Worm (Caenorhabditis elegans) whole organism, L4 larva: ENCODE measurements around the gene nep-20.

ENCODE experiments used
- F26F4.8 ChIP-seq: fragments of 200-800 bp; sonication (Bioruptor generic); conservative IDR thresholded peaks from 2 replicates; pipeline ENCODE4 v1.3.6; 2022; ENCODE audit warnings: missing genetic modification characterization, missing compliant biosample characterization
- T26A8.4 ChIP-seq: fragments of 200-800 bp; sonication (Bioruptor generic); IDR thresholded peaks from 2 replicates; pipeline ENCODE4 v1.3.6; 2022; ENCODE audit warnings: missing genetic modification characterization, missing compliant biosample characterization
- Y48G9A.11 ChIP-seq: fragments of 200-800 bp; sonication (Bioruptor generic); IDR thresholded peaks from 2 replicates; pipeline ENCODE4 v1.3.6; 2022; ENCODE audit warnings: missing genetic modification reagents, missing genetic modification characterization, missing compliant biosample characterization
- ZK337.2 ChIP-seq: fragments of 200-800 bp; sonication (Bioruptor generic); IDR thresholded peaks from 2 replicates; pipeline ENCODE4 v1.3.6; 2022; ENCODE audit warnings: missing genetic modification reagents, missing genetic modification characterization, missing compliant biosample characterization
- aha-1 ChIP-seq: fragments of 150-350 bp; peaks from one replicate; lab custom pipeline; 2014; ENCODE audit warnings: missing biosample characterization, missing genetic modification characterization
- attf-4 ChIP-seq: sonication (generic microtip); optimal IDR thresholded peaks from 3 replicates; lab custom pipeline; 2017; ENCODE audit warnings: missing biosample characterization, missing genetic modification characterization
- ceh-28 ChIP-seq: fragments of 150-350 bp; optimal IDR thresholded peaks from 2 replicates; lab custom pipeline; 2014; ENCODE audit warnings: missing biosample characterization, missing genetic modification reagents, missing genetic modification characterization
- daf-16 ChIP-seq, 3 experiments: sonication (generic microtip); optimal IDR thresholded peaks; 2 replicates each; lab custom pipeline; 2016 to 2017; ENCODE audit warnings: missing genetic modification characterization in 3 of 3, missing genetic modification reagents in 3 of 3, mild to moderate bottlenecking in 2 of 3, missing compliant biosample characterization in 2 of 3, missing biosample characterization in 1 of 3, moderate library complexity in 1 of 3
- daf-19 ChIP-seq: fragments of 200-800 bp; sonication (Bioruptor generic); conservative IDR thresholded peaks from 2 replicates; pipeline ENCODE4 v1.3.6; 2022; ENCODE audit warnings: missing genetic modification characterization, missing compliant biosample characterization
- hlh-11 ChIP-seq: fragments of 200-800 bp; sonication (Bioruptor generic); optimal IDR thresholded peaks from 2 replicates; lab custom pipeline; 2018; ENCODE audit warnings: mild to moderate bottlenecking, missing genetic modification characterization, missing compliant biosample characterization
- jun-1 ChIP-seq: fragments of 150-350 bp; optimal IDR thresholded peaks from 2 replicates; lab custom pipeline; 2014; ENCODE audit warnings: missing biosample characterization, missing genetic modification reagents, missing genetic modification characterization
- lim-7 ChIP-seq: fragments of 200-800 bp; sonication (Bioruptor generic); IDR thresholded peaks from 2 replicates; pipeline ENCODE4 v1.3.6; 2022; ENCODE audit warnings: missing genetic modification characterization, missing compliant biosample characterization
- lin-38 ChIP-seq: fragments of 200-800 bp; sonication (Bioruptor generic); IDR thresholded peaks from 2 replicates; pipeline ENCODE4 v1.3.6; 2022; ENCODE audit warnings: missing genetic modification reagents, missing genetic modification characterization, missing compliant biosample characterization
- mdl-1 ChIP-seq, 2 experiments: fragments of 150-350 bp in 1 of 2; sonication (generic microtip) in 1 of 2; optimal IDR thresholded peaks; 2 replicates each; lab custom pipeline; 2014 to 2017; ENCODE audit warnings: missing biosample characterization in 2 of 2, missing genetic modification characterization in 2 of 2
- mdt-29 ChIP-seq: fragments of 200-800 bp; sonication (Bioruptor generic); IDR thresholded peaks from 2 replicates; pipeline ENCODE4 v1.3.6; 2022; ENCODE audit warnings: missing genetic modification reagents, missing genetic modification characterization, missing compliant biosample characterization
- mxl-2 ChIP-seq: fragments of 200-800 bp; sonication (Bioruptor generic); conservative IDR thresholded peaks from 2 replicates; pipeline ENCODE4 v1.3.6; 2022; ENCODE audit warnings: missing genetic modification reagents, missing genetic modification characterization, missing compliant biosample characterization
- nhr-10 ChIP-seq: fragments of 150-350 bp; optimal IDR thresholded peaks from 2 replicates; lab custom pipeline; 2014; ENCODE audit warnings: missing biosample characterization, missing genetic modification characterization
- nhr-111 ChIP-seq: fragments of 200-800 bp; sonication (Bioruptor generic); optimal IDR thresholded peaks from 2 replicates; lab custom pipeline; 2018; ENCODE audit warnings: mild to moderate bottlenecking, missing genetic modification characterization, missing compliant biosample characterization
- nhr-28 ChIP-seq: fragments of 150-350 bp; optimal IDR thresholded peaks from 2 replicates; lab custom pipeline; 2014; ENCODE audit warnings: missing biosample characterization, missing genetic modification characterization
- nhr-48 ChIP-seq: sonication (generic microtip); optimal IDR thresholded peaks from 2 replicates; lab custom pipeline; 2016; ENCODE audit warnings: mild to moderate bottlenecking, missing genetic modification characterization, missing compliant biosample characterization
- saeg-2 ChIP-seq: fragments of 200-800 bp; sonication (Bioruptor generic); IDR thresholded peaks from 2 replicates; pipeline ENCODE4 v1.3.6; 2022; ENCODE audit warnings: missing genetic modification reagents, missing genetic modification characterization, missing compliant biosample characterization
- tra-1 ChIP-seq: fragments of 200-800 bp; sonication (Bioruptor generic); IDR thresholded peaks from 2 replicates; pipeline ENCODE4 v1.3.6; 2022; ENCODE audit warnings: missing genetic modification reagents, missing genetic modification characterization, missing compliant biosample characterization
- unc-130 ChIP-seq: sonication (generic microtip); optimal IDR thresholded peaks from 2 replicates; lab custom pipeline; 2016; ENCODE audit warnings: missing genetic modification reagents, missing genetic modification characterization, missing compliant biosample characterization
- ztf-11 ChIP-seq: fragments of 150-350 bp; optimal IDR thresholded peaks from 2 replicates; lab custom pipeline; 2014; ENCODE audit warnings: missing biosample characterization, missing genetic modification characterization

Gene nep-20

DNA sequence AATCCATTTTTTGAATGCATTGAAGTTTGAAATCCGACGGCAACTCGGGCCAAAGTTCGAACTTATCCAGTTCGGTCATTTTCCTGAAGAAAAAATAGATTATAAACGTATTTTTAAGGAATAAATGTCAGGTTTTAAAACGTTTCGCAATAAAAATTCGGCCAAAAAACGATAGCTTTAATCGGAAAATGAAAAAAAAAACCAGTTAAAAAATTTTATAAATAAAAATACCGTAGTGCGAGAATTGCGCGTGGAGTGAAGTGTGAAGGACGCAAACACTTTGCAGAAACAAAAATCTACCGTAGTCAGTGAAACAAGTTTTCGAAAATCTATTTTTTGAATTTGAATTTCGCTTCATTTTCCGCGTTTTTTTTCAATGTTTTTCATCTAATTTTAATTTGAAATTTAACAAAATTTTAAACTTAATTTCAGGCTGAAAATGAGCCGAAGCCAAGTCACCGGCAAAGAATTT, 45.5 kb downstream of the nep-20 start, which contains the start of gene F14D2.8:
Gene F14D2.8 (minus strand): TSS at position 51 of the 472 bp plus-strand sequence.
- TF ChIP-seq mdl-1 (tag; optimal IDR thresholded peaks at IDR 0.05; lab: Kevin White, UChicago): no peak
- TF ChIP-seq, all 104 proteins: peak for 0

DNA sequence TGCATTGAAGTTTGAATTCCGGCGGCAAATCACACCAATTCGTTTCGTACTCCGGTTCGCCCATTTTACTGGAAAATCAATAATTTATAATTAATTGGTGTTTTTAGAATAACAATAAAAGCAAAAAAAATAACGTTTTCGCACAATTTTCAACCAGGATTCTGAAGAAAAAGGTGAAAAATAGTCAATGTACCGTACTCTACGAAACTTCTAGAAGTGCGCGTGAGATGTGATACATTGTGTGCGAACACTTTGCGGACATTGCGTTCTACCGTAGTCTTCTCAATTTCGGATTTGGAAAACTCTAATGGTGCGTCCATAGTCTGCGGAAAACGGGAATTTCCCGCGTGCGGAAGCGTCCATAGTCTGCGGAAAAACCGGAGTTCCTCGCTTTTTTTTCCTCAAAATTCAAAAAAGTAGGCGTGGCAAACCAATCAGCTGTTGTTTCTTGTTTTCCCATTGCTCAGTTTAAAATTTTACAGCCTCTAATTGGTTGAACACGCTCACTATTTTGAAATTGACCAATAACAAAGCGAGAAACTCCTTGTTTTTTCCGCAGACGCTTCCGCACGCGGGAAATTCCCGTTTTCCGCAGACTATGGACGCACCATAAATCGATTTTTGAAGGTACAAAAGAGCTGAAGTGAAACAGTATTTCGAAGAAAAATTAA, 47.3 kb downstream of the nep-20 start, which contains the start of the genes F14D2.14 and bath-29:
Gene F14D2.14 (minus strand): TSS at position 51 of the 671 bp plus-strand sequence.
Gene bath-29 (plus strand): TSS at position 621 of the 671 bp plus-strand sequence.
- TF ChIP-seq aha-1 (peak; percentile 33), nhr-48 (tag; lab: Kevin White, UChicago) (no peak)

DNA sequence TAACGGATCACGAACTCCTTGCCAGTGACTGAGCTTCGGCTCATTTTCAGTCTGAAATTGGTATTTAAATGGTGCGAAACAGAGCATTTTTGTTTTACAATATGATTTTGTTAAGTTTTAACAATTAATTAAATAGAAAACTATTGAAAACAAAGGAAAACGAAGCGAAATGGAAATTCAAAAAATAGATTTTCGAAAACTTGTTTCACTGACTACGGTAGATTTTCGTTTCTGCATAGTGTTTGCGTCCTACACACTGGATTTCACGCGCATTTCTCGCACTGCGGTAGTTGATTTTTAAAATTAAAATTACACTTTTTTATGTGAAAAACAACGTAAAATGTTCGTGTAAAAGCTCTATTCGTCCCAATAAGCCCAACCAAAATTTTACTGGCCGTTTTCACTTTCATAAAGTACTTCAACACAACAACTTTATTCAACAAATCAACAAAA, 49.0 kb downstream of the nep-20 start, which contains the start of gene bath-30:
Gene bath-30 (minus strand): TSS at position 51 of the 453 bp plus-strand sequence.
- TF ChIP-seq mdt-29 (GFP tag; lab: Robert Waterston, UW): no peak
- TF ChIP-seq lin-38: 0 out of 2 replicates have a peak, but pooled peaks have one; percentile 12

DNA sequence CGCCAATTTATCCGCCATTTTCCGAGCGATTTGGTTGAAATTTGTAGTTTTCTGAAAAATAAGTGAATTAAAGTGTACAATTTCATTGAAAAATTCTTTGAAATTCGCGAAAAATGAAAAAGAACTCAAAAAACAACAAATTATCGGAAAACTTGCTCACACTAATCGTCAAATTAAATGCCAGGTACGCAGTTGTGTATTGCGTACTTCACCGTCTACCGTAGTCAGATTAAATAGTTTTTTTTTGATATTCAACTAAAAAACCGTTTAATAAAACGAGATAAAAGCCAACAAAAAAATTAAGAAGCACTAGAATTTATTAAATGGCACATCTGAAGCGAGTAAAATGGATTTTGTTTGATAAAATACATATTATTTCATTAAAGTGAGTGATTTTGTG, 50.5 kb downstream of the nep-20 start, which contains the start of gene bath-28:
Gene bath-28 (minus strand): TSS at position 51 of the 400 bp plus-strand sequence.
- TF ChIP-seq mdt-29 (GFP tag; lab: Robert Waterston, UW) (no peak), aha-1 (no peak), nhr-111 (GFP tag; lab: Kevin White, UChicago) (no peak), hlh-11 (tag; lab: Kevin White, UChicago) (no peak), saeg-2 (no peak), tra-1 (no peak), daf-19 (GFP tag; lab: Robert Waterston, UW) (no peak), jun-1 (no peak), nhr-10 (tag; lab: Kevin White, UChicago) (no peak), ztf-11 (tag; lab: Kevin White, UChicago) (no peak), F26F4.8 (GFP tag; lab: Robert Waterston, UW) (no peak), daf-16 (GFP tag; optimal IDR thresholded peaks at IDR 0.05; lab: Kevin White, UChicago) (no peak), daf-16 (tag; optimal IDR thresholded peaks at IDR 0.05; lab: Kevin White, UChicago) (no peak), mxl-2 (GFP tag; lab: Robert Waterston, UW) (no peak), unc-130 (GFP tag; lab: Kevin White, UChicago) (no peak), nhr-28 (no peak), Y48G9A.11 (GFP tag; lab: Robert Waterston, UW) (no peak), ZK337.2 (GFP tag; lab: Robert Waterston, UW) (no peak), attf-4 (tag; lab: Kevin White, UChicago) (no peak), lim-7 (GFP tag; lab: Robert Waterston, UW) (no peak)

DNA sequence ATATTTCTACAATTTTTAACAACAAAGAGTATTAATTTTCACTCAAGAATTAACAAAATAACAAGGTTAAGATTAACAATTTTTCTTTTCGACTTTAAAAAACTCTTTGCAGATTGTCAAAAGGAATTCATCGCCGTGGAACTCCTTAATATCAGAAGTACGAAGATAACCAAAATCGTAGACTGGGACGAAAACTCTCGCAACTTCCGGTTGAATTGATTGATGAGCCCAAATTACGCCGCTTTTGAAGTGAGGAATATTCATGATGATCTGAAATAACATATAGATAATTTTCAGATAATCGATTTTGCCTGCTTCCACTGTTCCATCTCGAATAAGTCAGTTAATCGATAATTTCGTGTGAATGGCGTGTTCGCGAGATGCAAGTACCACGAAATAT, 51.7 kb downstream of the nep-20 start, which contains the start of gene F14D2.15:
Gene F14D2.15 (minus strand): TSS at position 101 of the 400 bp plus-strand sequence.
- TF ChIP-seq T26A8.4: no peak
- peak; percentile 49 for TF ChIP-seq ceh-28 (tag; lab: Kevin White, UChicago)
